Fruit fly (Drosophila melanogaster): ENCODE measurements around the gene CG13312.

DNA sequence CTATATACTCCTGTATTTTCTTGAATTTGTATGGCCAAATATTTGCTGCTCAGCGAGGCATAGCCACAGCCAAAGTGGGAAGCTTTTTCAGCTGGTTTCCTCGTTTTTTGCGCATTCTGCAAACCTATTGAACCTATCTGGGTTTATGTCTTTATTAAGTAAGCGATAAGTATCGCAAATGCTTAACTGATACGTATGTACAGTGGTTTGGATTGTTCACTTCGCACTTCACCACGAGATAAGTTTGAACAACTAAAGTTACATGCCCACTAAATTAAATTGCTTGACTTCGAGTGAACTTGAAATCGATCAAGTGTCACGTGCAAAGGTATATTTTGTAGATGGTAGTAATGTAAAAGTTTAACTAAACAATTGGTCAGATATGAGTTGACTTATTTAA, 33.3 kb downstream of the CG13312 start:
- TF ChIP-seq EcR (GFP tag; optimal IDR thresholded peaks at IDR 0.05): no peak
- no peak for TF ChIP-seq pan (optimal IDR thresholded peaks at IDR 0.05)
- TF ChIP-seq CG8478 (optimal IDR thresholded peaks at IDR 0.05): no peak
- no peak for TF ChIP-seq psq (optimal IDR thresholded peaks at IDR 0.05)
- TF ChIP-seq Dll (optimal IDR thresholded peaks at IDR 0.05): no peak

All from whole organism.